Worm (Caenorhabditis elegans) whole organism, L3 larva: ENCODE results near the gene lim-6.

Experiments
- ceh-9 ChIP-seq: sonication (generic microtip); optimal IDR thresholded peaks from 2 replicates; lab custom pipeline; 2018; ENCODE audit warnings: missing biosample characterization, missing genetic modification characterization
- fos-1 ChIP-seq: fragments of 150-350 bp; optimal IDR thresholded peaks from 2 replicates; lab custom pipeline; 2014; ENCODE audit warnings: missing biosample characterization, missing genetic modification characterization
- pha-4 ChIP-seq: fragments of 150-350 bp; optimal IDR thresholded peaks from 2 replicates; lab custom pipeline; 2014; ENCODE audit warnings: missing biosample characterization, missing genetic modification reagents, missing genetic modification characterization

ce11 chrX:1089133-1089532 is 16.9 kb downstream of the lim-6 start:
- TF ChIP-seq fos-1 (tag; lab: Kevin White, UChicago) (no peak), pha-4 (tag; lab: Kevin White, UChicago) (no peak), ceh-9 (tag; lab: Kevin White, UChicago) (no peak)
